Fruit fly (Drosophila melanogaster) whole organism, embryonic: ENCODE results near the gene mib2.

Experiments
- Adf1 ChIP-seq: fragments of 200-800 bp; sonication (Bioruptor generic); IDR thresholded peaks from 2 replicates; pipeline ENCODE4 v1.3.6; 2022; ENCODE audit warnings: missing biosample characterization, missing genetic modification characterization
- Bteb2 ChIP-seq: fragments of 200-800 bp; sonication (Bioruptor generic); optimal IDR thresholded peaks from 2 replicates; lab custom pipeline; 2016; ENCODE audit warnings: missing biosample characterization, missing genetic modification characterization
- CG10654 ChIP-seq: fragments of 200-800 bp; sonication (Bioruptor generic); optimal IDR thresholded peaks from 2 replicates; lab custom pipeline; 2016; ENCODE audit warnings: missing biosample characterization, missing genetic modification characterization
- CG12391 ChIP-seq: fragments of 200-800 bp; sonication (Bioruptor generic); optimal IDR thresholded peaks from 3 replicates; lab custom pipeline; 2018; ENCODE audit warnings: missing biosample characterization, mild to moderate bottlenecking, missing genetic modification characterization, moderate library complexity
- CG12659 ChIP-seq: fragments of 200-800 bp; sonication (Bioruptor generic); optimal IDR thresholded peaks from 3 replicates; lab custom pipeline; 2017; ENCODE audit warnings: mild to moderate bottlenecking, missing biosample characterization, missing genetic modification reagents, missing genetic modification characterization
- CG12744 ChIP-seq: fragments of 200-800 bp; sonication (Bioruptor generic); optimal IDR thresholded peaks from 2 replicates; lab custom pipeline; 2016; ENCODE audit warnings: missing biosample characterization, missing genetic modification characterization
- CG12942 ChIP-seq: fragments of 200-800 bp; sonication (Bioruptor generic); optimal IDR thresholded peaks from 3 replicates; lab custom pipeline; 2016; ENCODE audit warnings: missing biosample characterization, missing genetic modification characterization
- CG13296 ChIP-seq: fragments of 200-800 bp; sonication (Bioruptor generic); optimal IDR thresholded peaks from 3 replicates; lab custom pipeline; 2018; ENCODE audit warnings: missing biosample characterization, mild to moderate bottlenecking, missing genetic modification characterization
- CG14050 ChIP-seq: fragments of 200-800 bp; sonication (Bioruptor generic); IDR thresholded peaks from 3 replicates; pipeline ENCODE4 v1.3.6; 2022; ENCODE audit warnings: missing biosample characterization, missing genetic modification characterization
- CG14710 ChIP-seq: fragments of 200-800 bp; sonication (Bioruptor generic); optimal IDR thresholded peaks from 3 replicates; lab custom pipeline; 2019; ENCODE audit warnings: missing biosample characterization, mild to moderate bottlenecking, missing genetic modification characterization, moderate library complexity
- CG15073 ChIP-seq: fragments of 200-800 bp; sonication (Bioruptor generic); optimal IDR thresholded peaks from 2 replicates; lab custom pipeline; 2016; ENCODE audit warnings: missing biosample characterization, missing genetic modification characterization
- CG17328 ChIP-seq: fragments of 200-800 bp; sonication (Bioruptor generic); IDR thresholded peaks from 2 replicates; pipeline ENCODE4 v1.3.6; 2022; ENCODE audit warnings: missing biosample characterization, missing genetic modification characterization
- CG17385 ChIP-seq: fragments of 200-800 bp; sonication (Bioruptor generic); optimal IDR thresholded peaks from 3 replicates; lab custom pipeline; 2018; ENCODE audit warnings: missing biosample characterization, mild to moderate bottlenecking, missing genetic modification characterization
- CG34376 ChIP-seq: fragments of 200-800 bp; sonication (Bioruptor generic); optimal IDR thresholded peaks from 2 replicates; lab custom pipeline; 2018; ENCODE audit warnings: missing biosample characterization, mild to moderate bottlenecking, missing genetic modification characterization
- CG3995 ChIP-seq: fragments of 200-800 bp; sonication (Bioruptor generic); optimal IDR thresholded peaks from 3 replicates; lab custom pipeline; 2016; ENCODE audit warnings: missing biosample characterization, missing genetic modification characterization
- CG42726 ChIP-seq: fragments of 200-800 bp; sonication (Bioruptor generic); IDR thresholded peaks from 2 replicates; pipeline ENCODE4 v1.3.6; 2022; ENCODE audit warnings: missing biosample characterization, missing genetic modification characterization; ENCODE audit not compliant: partially characterized antibody
- CG43689 ChIP-seq: fragments of 200-800 bp; sonication (Bioruptor generic); IDR thresholded peaks from 2 replicates; pipeline ENCODE4 v1.3.6; 2022; ENCODE audit warnings: missing biosample characterization, missing genetic modification characterization
- CG4617 ChIP-seq: fragments of 200-800 bp; sonication (Bioruptor generic); optimal IDR thresholded peaks from 3 replicates; lab custom pipeline; 2016; ENCODE audit warnings: missing biosample characterization, missing genetic modification characterization, borderline replicate concordance
- CG7963 ChIP-seq: fragments of 200-800 bp; sonication (Bioruptor generic); IDR thresholded peaks from 3 replicates; pipeline ENCODE4 v1.3.6; 2022; ENCODE audit warnings: missing biosample characterization, missing genetic modification characterization; ENCODE audit not compliant: partially characterized antibody
- Doc3 ChIP-seq: fragments of 200-800 bp; sonication (Bioruptor generic); IDR thresholded peaks from 3 replicates; pipeline ENCODE4 v1.3.6; 2022; ENCODE audit warnings: missing biosample characterization, missing genetic modification characterization; ENCODE audit not compliant: partially characterized antibody
- ERR ChIP-seq: fragments of 200-800 bp; sonication (Bioruptor generic); optimal IDR thresholded peaks from 2 replicates; lab custom pipeline; 2016; ENCODE audit warnings: missing biosample characterization, missing genetic modification characterization
- Fer3 ChIP-seq: fragments of 200-800 bp; sonication (Bioruptor generic); optimal IDR thresholded peaks from 2 replicates; lab custom pipeline; 2018; ENCODE audit warnings: missing biosample characterization, mild to moderate bottlenecking, missing genetic modification characterization, moderate library complexity
- HLH54F ChIP-seq: fragments of 200-800 bp; sonication (Bioruptor generic); optimal IDR thresholded peaks from 3 replicates; lab custom pipeline; 2016; ENCODE audit warnings: missing biosample characterization, missing genetic modification characterization
- Hey ChIP-seq: fragments of 200-800 bp; sonication (Bioruptor generic); optimal IDR thresholded peaks from 3 replicates; lab custom pipeline; 2018; ENCODE audit warnings: missing biosample characterization, mild to moderate bottlenecking, missing genetic modification characterization
- Jarid2 ChIP-seq: fragments of 200-800 bp; sonication (Bioruptor generic); optimal IDR thresholded peaks from 3 replicates; lab custom pipeline; 2017; ENCODE audit warnings: mild to moderate bottlenecking, missing biosample characterization, missing genetic modification reagents, missing genetic modification characterization
- MTF-1 ChIP-seq: fragments of 200-800 bp; sonication (Bioruptor generic); optimal IDR thresholded peaks from 2 replicates; lab custom pipeline; 2018; ENCODE audit warnings: missing biosample characterization, mild to moderate bottlenecking, missing genetic modification characterization, borderline replicate concordance
- Meics ChIP-seq: fragments of 200-800 bp; sonication (Bioruptor generic); optimal IDR thresholded peaks from 2 replicates; lab custom pipeline; 2017; ENCODE audit warnings: missing biosample characterization, mild to moderate bottlenecking, missing genetic modification characterization
- Ssrp ChIP-seq: fragments of 200-800 bp; sonication (Bioruptor generic); optimal IDR thresholded peaks from 2 replicates; lab custom pipeline; 2018; ENCODE audit warnings: missing biosample characterization, mild to moderate bottlenecking, missing genetic modification characterization, moderate library complexity
- amos ChIP-seq: fragments of 200-800 bp; sonication (Bioruptor generic); IDR thresholded peaks from 2 replicates; pipeline ENCODE4 v1.3.6; 2022; ENCODE audit warnings: missing biosample characterization, missing genetic modification characterization; ENCODE audit not compliant: partially characterized antibody
- bab2 ChIP-seq: fragments of 200-800 bp; sonication (Bioruptor generic); optimal IDR thresholded peaks from 2 replicates; lab custom pipeline; 2016; ENCODE audit warnings: missing biosample characterization, missing genetic modification characterization
- br ChIP-seq: fragments of >200 bp; optimal IDR thresholded peaks from 2 replicates; lab custom pipeline; 2017
- fd3F ChIP-seq: fragments of 200-800 bp; sonication (Bioruptor generic); optimal IDR thresholded peaks from 2 replicates; lab custom pipeline; 2018; ENCODE audit warnings: missing biosample characterization, mild to moderate bottlenecking, missing genetic modification characterization, moderate library complexity
- ftz-f1 ChIP-seq: fragments of 200-800 bp; sonication (Bioruptor generic); optimal IDR thresholded peaks from 2 replicates; lab custom pipeline; 2016; ENCODE audit warnings: missing biosample characterization, missing genetic modification characterization
- grau ChIP-seq: fragments of 200-800 bp; optimal IDR thresholded peaks from 3 replicates; lab custom pipeline; 2019; ENCODE audit warnings: missing biosample characterization, mild to moderate bottlenecking, missing genetic modification characterization, moderate library complexity
- grn ChIP-seq: fragments of 200-800 bp; sonication (Bioruptor generic); optimal IDR thresholded peaks from 3 replicates; lab custom pipeline; 2017; ENCODE audit warnings: missing biosample characterization, missing genetic modification characterization
- gsb-n ChIP-seq: fragments of 200-800 bp; sonication (Bioruptor generic); optimal IDR thresholded peaks from 3 replicates; lab custom pipeline; 2018; ENCODE audit warnings: missing biosample characterization, mild to moderate bottlenecking, missing genetic modification characterization
- h ChIP-seq: fragments of >200 bp; optimal IDR thresholded peaks from 2 replicates; lab custom pipeline; 2017
- knrl ChIP-seq: fragments of 200-800 bp; sonication (Bioruptor generic); IDR thresholded peaks from 3 replicates; pipeline ENCODE4 v1.3.6; 2022; ENCODE audit warnings: missing biosample characterization, missing genetic modification characterization; ENCODE audit not compliant: partially characterized antibody
- lmd ChIP-seq: fragments of 200-800 bp; sonication (Bioruptor generic); IDR thresholded peaks from 2 replicates; pipeline ENCODE4 v1.3.6; 2022; ENCODE audit warnings: missing biosample characterization, missing genetic modification characterization
- maf-S ChIP-seq: fragments of 200-800 bp; sonication (Bioruptor generic); optimal IDR thresholded peaks from 2 replicates; lab custom pipeline; 2016; ENCODE audit warnings: missing biosample characterization, missing genetic modification characterization
- nom ChIP-seq: fragments of 200-800 bp; sonication (Bioruptor generic); optimal IDR thresholded peaks from 2 replicates; lab custom pipeline; 2017; ENCODE audit warnings: missing biosample characterization, missing genetic modification characterization, mild to moderate bottlenecking, moderate library complexity, missing genetic modification reagents
- odd ChIP-seq: fragments of 200-800 bp; sonication (Bioruptor generic); optimal IDR thresholded peaks from 2 replicates; lab custom pipeline; 2017; ENCODE audit warnings: missing biosample characterization, mild to moderate bottlenecking, missing genetic modification characterization
- org-1 ChIP-seq: fragments of 200-800 bp; sonication (Bioruptor generic); optimal IDR thresholded peaks from 2 replicates; lab custom pipeline; 2017; ENCODE audit warnings: missing biosample characterization, missing genetic modification characterization
- prd ChIP-seq, 3 experiments: fragments of >200 bp in 2 of 3; fragments of 200-800 bp in 1 of 3; sonication (Bioruptor generic) in 1 of 3; optimal IDR thresholded peaks in 2 of 3; IDR thresholded peaks in 1 of 3; 2 replicates in 2 of 3; 3 replicates in 1 of 3; pipeline versions ENCODE4 v1.3.6 to Lab custom; 2017 to 2022; ENCODE audit warnings: missing biosample characterization in 1 of 3, missing genetic modification characterization in 1 of 3
- rib ChIP-seq: fragments of 200-800 bp; sonication (Bioruptor generic); IDR thresholded peaks from 2 replicates; pipeline ENCODE4 v1.3.6; 2022; ENCODE audit warnings: missing biosample characterization, missing genetic modification characterization
- scrt ChIP-seq: fragments of 200-800 bp; sonication (Bioruptor generic); optimal IDR thresholded peaks from 2 replicates; lab custom pipeline; 2018; ENCODE audit warnings: missing biosample characterization, mild to moderate bottlenecking, missing genetic modification characterization, moderate library complexity
- sens ChIP-seq: fragments of 200-800 bp; sonication (Bioruptor generic); peaks from one replicate; lab custom pipeline; 2016; ENCODE audit warnings: missing biosample characterization, missing genetic modification characterization
- sna ChIP-seq: fragments of 200-800 bp; sonication (Bioruptor generic); IDR thresholded peaks from 2 replicates; pipeline ENCODE4 v1.3.6; 2022; ENCODE audit warnings: missing biosample characterization, missing genetic modification characterization; ENCODE audit not compliant: partially characterized antibody
- stc ChIP-seq: fragments of 200-800 bp; sonication (Bioruptor generic); IDR thresholded peaks from 2 replicates; pipeline ENCODE4 v1.3.6; 2022; ENCODE audit warnings: missing biosample characterization, missing genetic modification characterization
- trh ChIP-seq: fragments of 200-800 bp; sonication (Bioruptor generic); optimal IDR thresholded peaks from 2 replicates; lab custom pipeline; 2016; ENCODE audit warnings: missing biosample characterization, missing genetic modification characterization
- unc-4 ChIP-seq: fragments of 200-800 bp; sonication (Bioruptor generic); IDR thresholded peaks from 2 replicates; pipeline ENCODE4 v1.3.6; 2022; ENCODE audit warnings: missing biosample characterization, missing genetic modification characterization; ENCODE audit not compliant: partially characterized antibody

The mib2 gene

DNA sequence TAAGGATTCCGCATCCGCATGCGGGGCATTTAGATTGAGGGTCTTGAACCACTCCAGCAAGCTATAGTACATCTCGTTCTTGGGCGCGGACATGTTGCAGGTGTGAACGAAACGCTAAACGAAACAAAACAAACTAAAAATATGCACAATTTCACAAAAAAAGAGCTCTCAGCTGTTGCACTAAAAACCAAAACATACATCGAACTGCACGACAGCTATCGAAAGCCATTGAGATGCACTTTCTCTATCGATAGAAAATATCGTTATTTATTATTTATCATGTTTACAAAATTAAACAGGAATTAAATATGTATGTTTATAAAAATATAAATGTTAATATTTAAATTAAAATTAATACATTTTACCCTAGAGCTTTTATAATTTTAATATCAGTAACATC is 956 bp upstream of the mib2 start, which contains the start of gene hook (continued):
- no peak for TF ChIP-seq maf-S
- no peak for TF ChIP-seq Fer3 (tag; lab: Kevin White, UChicago)
- no peak for TF ChIP-seq MTF-1 (GFP tag; lab: Kevin White, UChicago)
- no peak for TF ChIP-seq br
- TF ChIP-seq org-1 (GFP tag; lab: Kevin White, UChicago) = no peak
- no peak for TF ChIP-seq grau (tag; lab: Kevin White, UChicago)
- no peak for TF ChIP-seq ftz-f1 (GFP tag; lab: Kevin White, UChicago)
- TF ChIP-seq CG12659 (GFP tag; lab: Kevin White, UChicago) = peak; percentile 22
- TF ChIP-seq prd (optimal IDR thresholded peaks at IDR 0.05; lab: Kevin White, UChicago) = no peak
- TF ChIP-seq prd (GFP tag; IDR thresholded peaks at IDR 0.05; lab: Robert Waterston, UW) = no peak
- no peak for TF ChIP-seq gsb-n
- TF ChIP-seq CG12391 = peak; percentile 14
- no peak for TF ChIP-seq Hey (tag; lab: Kevin White, UChicago)
- peak; percentile 72 for TF ChIP-seq unc-4 (GFP tag; lab: Robert Waterston, UW)
- TF ChIP-seq sna (GFP tag; lab: Robert Waterston, UW) = peak; percentile 82
- no peak for TF ChIP-seq stc (GFP tag; lab: Robert Waterston, UW)
- peak; percentile 75 for TF ChIP-seq amos
- no peak for TF ChIP-seq CG13296 (GFP tag; lab: Kevin White, UChicago)
- TF ChIP-seq trh (GFP tag; lab: Kevin White, UChicago) = no peak
- no peak for TF ChIP-seq ERR (GFP tag; lab: Kevin White, UChicago)
- TF ChIP-seq rib (GFP tag; lab: Robert Waterston, UW) = no peak
- TF ChIP-seq h (lab: Kevin White, UChicago) = no peak
- TF ChIP-seq CG4617 (GFP tag; lab: Kevin White, UChicago) = peak; percentile 22
- peak; percentile 40 for TF ChIP-seq scrt (GFP tag; lab: Kevin White, UChicago)
- no peak for TF ChIP-seq CG43689
- no peak for TF ChIP-seq Adf1 (GFP tag; lab: Robert Waterston, UW)
- no peak for TF ChIP-seq CG3995 (GFP tag; lab: Kevin White, UChicago)
- no peak for TF ChIP-seq odd (GFP tag; lab: Kevin White, UChicago)
- peak; percentile 84 for TF ChIP-seq Doc3 (GFP tag; lab: Robert Waterston, UW)
- peak; percentile 15 for TF ChIP-seq CG14710
- TF ChIP-seq Jarid2 (GFP tag; lab: Kevin White, UChicago) = no peak
- TF ChIP-seq knrl (GFP tag; lab: Robert Waterston, UW) = peak; percentile 84
- no peak for TF ChIP-seq CG15073 (GFP tag; lab: Kevin White, UChicago)
- TF ChIP-seq CG17328 (GFP tag; lab: Robert Waterston, UW) = no peak
- TF ChIP-seq lmd (GFP tag; lab: Robert Waterston, UW) = no peak
- peak; percentile 55; the same call in 1 of the 2 replicates for TF ChIP-seq CG42726 (GFP tag; lab: Robert Waterston, UW)
- TF ChIP-seq CG12942 (GFP tag; lab: Kevin White, UChicago) = no peak
- TF ChIP-seq fd3F (GFP tag; lab: Kevin White, UChicago) = no peak
- no peak for TF ChIP-seq HLH54F (GFP tag; lab: Kevin White, UChicago)
- no peak for TF ChIP-seq bab2 (GFP tag; lab: Kevin White, UChicago)
- TF ChIP-seq Meics = no peak
- TF ChIP-seq CG10654 (GFP tag; lab: Kevin White, UChicago) = no peak
- peak; percentile 6 for TF ChIP-seq CG17385
- no peak for TF ChIP-seq CG12744
- TF ChIP-seq nom (GFP tag; lab: Kevin White, UChicago) = no peak
- TF ChIP-seq grn (GFP tag; lab: Kevin White, UChicago) = no peak
- TF ChIP-seq Bteb2 (GFP tag; lab: Kevin White, UChicago) = no peak
- no peak for TF ChIP-seq sens (GFP tag; lab: Kevin White, UChicago)
- TF ChIP-seq CG7963 (GFP tag; lab: Robert Waterston, UW) = peak; percentile 45; the same call in 1 of the 3 replicates
- TF ChIP-seq CG14050 (GFP tag; lab: Robert Waterston, UW) = no peak
- no peak for TF ChIP-seq Ssrp
- no peak for TF ChIP-seq CG34376 (GFP tag; lab: Kevin White, UChicago)
